Worm (Caenorhabditis elegans) whole organism, young adult: ENCODE measurements around the gene B0507.6.

ENCODE experiments used
- C06A6.2 ChIP-seq: fragments of 200-800 bp; sonication (Bioruptor generic); conservative IDR thresholded peaks from 2 replicates; pipeline ENCODE4 v1.3.6; 2022; ENCODE audit warnings: missing genetic modification characterization, missing compliant biosample characterization
- F22D6.2 ChIP-seq: sonication (generic microtip); optimal IDR thresholded peaks from 2 replicates; lab custom pipeline; 2016; ENCODE audit warnings: mild to moderate bottlenecking, missing genetic modification characterization, missing compliant biosample characterization
- F52B5.7 ChIP-seq: sonication (generic microtip); optimal IDR thresholded peaks from 2 replicates; lab custom pipeline; 2016; ENCODE audit warnings: mild to moderate bottlenecking, missing genetic modification characterization, missing compliant biosample characterization
- F57C9.4 ChIP-seq: sonication (generic microtip); optimal IDR thresholded peaks from 2 replicates; lab custom pipeline; 2017; ENCODE audit warnings: mild to moderate bottlenecking, missing genetic modification characterization, missing compliant biosample characterization
- attf-5 ChIP-seq: fragments of 200-800 bp; sonication (Bioruptor generic); optimal IDR thresholded peaks from 2 replicates; lab custom pipeline; 2018; ENCODE audit warnings: mild to moderate bottlenecking, missing genetic modification characterization, missing compliant biosample characterization
- cebp-1 ChIP-seq, 2 experiments: fragments of 200-800 bp in 1 of 2; sonication (Bioruptor generic) in 1 of 2; sonication (generic microtip) in 1 of 2; IDR thresholded peaks in 1 of 2; optimal IDR thresholded peaks in 1 of 2; 2 replicates each; pipeline versions ENCODE4 v1.3.6 to Lab custom; 2017 to 2022; ENCODE audit warnings: missing compliant biosample characterization in 2 of 2, missing genetic modification characterization in 2 of 2, mild to moderate bottlenecking in 1 of 2, missing genetic modification reagents in 1 of 2, moderate library complexity in 1 of 2
- ceh-100 ChIP-seq: fragments of 200-800 bp; sonication (Bioruptor generic); IDR thresholded peaks from 2 replicates; pipeline ENCODE4 v1.3.6; 2022; ENCODE audit warnings: missing genetic modification reagents, missing genetic modification characterization, missing compliant biosample characterization
- ceh-27 ChIP-seq: fragments of 200-800 bp; sonication (Bioruptor generic); optimal IDR thresholded peaks from 2 replicates; lab custom pipeline; 2018; ENCODE audit warnings: mild to moderate bottlenecking, missing genetic modification characterization, moderate library complexity, missing compliant biosample characterization
- ceh-79 ChIP-seq: sonication (generic microtip); optimal IDR thresholded peaks from 2 replicates; lab custom pipeline; 2017; ENCODE audit warnings: mild to moderate bottlenecking, missing genetic modification characterization, missing compliant biosample characterization
- dox-1 ChIP-seq: fragments of 200-800 bp; sonication (Bioruptor generic); IDR thresholded peaks from 2 replicates; pipeline ENCODE4 v1.3.6; 2022; ENCODE audit warnings: missing genetic modification reagents, missing genetic modification characterization, missing compliant biosample characterization
- egl-44 ChIP-seq: fragments of 200-800 bp; sonication (Bioruptor generic); IDR thresholded peaks from 2 replicates; pipeline ENCODE4 v1.3.6; 2022; ENCODE audit warnings: missing genetic modification reagents, missing genetic modification characterization, missing compliant biosample characterization
- fkh-3 ChIP-seq: sonication (generic microtip); optimal IDR thresholded peaks from 2 replicates; lab custom pipeline; 2016; ENCODE audit warnings: mild to moderate bottlenecking, missing genetic modification characterization, missing compliant biosample characterization
- gei-17 ChIP-seq: fragments of 200-800 bp; sonication (Bioruptor generic); optimal IDR thresholded peaks from 2 replicates; lab custom pipeline; 2018; ENCODE audit warnings: mild to moderate bottlenecking, missing genetic modification characterization, missing compliant biosample characterization
- hmg-20 ChIP-seq: fragments of 200-800 bp; sonication (Bioruptor generic); IDR thresholded peaks from 2 replicates; pipeline ENCODE4 v1.3.6; 2022; ENCODE audit warnings: missing genetic modification reagents, missing genetic modification characterization, missing compliant biosample characterization
- hsf-1 ChIP-seq: fragments of 200-800 bp; sonication (Bioruptor generic); IDR thresholded peaks from 2 replicates; pipeline ENCODE4 v1.3.6; 2022; ENCODE audit warnings: missing genetic modification reagents, missing genetic modification characterization, missing compliant biosample characterization
- let-607 ChIP-seq, 2 experiments: fragments of 200-800 bp in 1 of 2; sonication (Bioruptor generic) in 1 of 2; sonication (generic microtip) in 1 of 2; optimal IDR thresholded peaks; 2 replicates each; lab custom pipeline; 2016 to 2018; ENCODE audit warnings: mild to moderate bottlenecking in 2 of 2, missing compliant biosample characterization in 2 of 2, missing genetic modification characterization in 2 of 2, moderate library complexity in 2 of 2, missing genotype in 1 of 2
- lin-35 ChIP-seq, 3 experiments: fragments of 150-350 bp in 2 of 3; sonication (generic microtip) in 1 of 3; optimal IDR thresholded peaks; 2 replicates each; lab custom pipeline; 2014 to 2018; ENCODE audit warnings: missing biosample characterization in 3 of 3, missing genetic modification characterization in 3 of 3, missing genetic modification reagents in 3 of 3
- lin-54 ChIP-seq: fragments of 200-800 bp; sonication (Bioruptor generic); optimal IDR thresholded peaks from 2 replicates; lab custom pipeline; 2018; ENCODE audit warnings: mild to moderate bottlenecking, missing genetic modification characterization, missing compliant biosample characterization
- madf-10 ChIP-seq: sonication (generic microtip); optimal IDR thresholded peaks from 2 replicates; lab custom pipeline; 2016; ENCODE audit warnings: mild to moderate bottlenecking, missing genetic modification characterization, missing compliant biosample characterization
- madf-8 ChIP-seq: fragments of 200-800 bp; sonication (Bioruptor generic); conservative IDR thresholded peaks from 2 replicates; pipeline ENCODE4 v1.3.6; 2022; ENCODE audit warnings: missing genetic modification reagents, missing genetic modification characterization, missing compliant biosample characterization
- mes-4 ChIP-seq: sonication (generic microtip); optimal IDR thresholded peaks from 2 replicates; lab custom pipeline; 2016; ENCODE audit warnings: missing genotype, missing genetic modification characterization, missing compliant biosample characterization
- nfyb-1 ChIP-seq: fragments of 200-800 bp; sonication (Bioruptor generic); IDR thresholded peaks from 2 replicates; pipeline ENCODE4 v1.3.6; 2022; ENCODE audit warnings: missing genetic modification reagents, missing genetic modification characterization, missing compliant biosample characterization
- nhr-80 ChIP-seq: sonication (generic microtip); optimal IDR thresholded peaks from 2 replicates; lab custom pipeline; 2016; ENCODE audit warnings: missing genetic modification characterization, missing compliant biosample characterization
- nhr-90 ChIP-seq: sonication (generic microtip); optimal IDR thresholded peaks from 2 replicates; lab custom pipeline; 2016; ENCODE audit warnings: missing genotype, mild to moderate bottlenecking, missing genetic modification characterization, missing compliant biosample characterization
- rcor-1 ChIP-seq: fragments of 200-800 bp; sonication (Bioruptor generic); IDR thresholded peaks from 2 replicates; pipeline ENCODE4 v1.3.6; 2022; ENCODE audit warnings: missing genetic modification reagents, missing genetic modification characterization, missing compliant biosample characterization
- sea-2 ChIP-seq: fragments of 200-800 bp; sonication (Bioruptor generic); IDR thresholded peaks from 2 replicates; pipeline ENCODE4 v1.3.6; 2022; ENCODE audit warnings: missing genetic modification characterization, missing compliant biosample characterization
- snpc-1.1 ChIP-seq: sonication (generic microtip); optimal IDR thresholded peaks from 2 replicates; lab custom pipeline; 2017; ENCODE audit warnings: missing genetic modification characterization, mild to moderate bottlenecking, missing compliant biosample characterization, antibody characterized with exemption, moderate library complexity, missing genotype, missing genetic modification reagents; ENCODE audit not compliant: insufficient read depth
- snpc-3.4 ChIP-seq: sonication (generic microtip); optimal IDR thresholded peaks from 2 replicates; lab custom pipeline; 2017; ENCODE audit warnings: missing genetic modification characterization, mild to moderate bottlenecking, missing compliant biosample characterization, antibody characterized with exemption, moderate library complexity, missing genotype, missing genetic modification reagents
- tlf-1 ChIP-seq: fragments of 200-800 bp; sonication (Bioruptor generic); optimal IDR thresholded peaks from 2 replicates; lab custom pipeline; 2018; ENCODE audit warnings: mild to moderate bottlenecking, missing genetic modification characterization, missing compliant biosample characterization
- zfh-2 ChIP-seq: fragments of 200-800 bp; sonication (Bioruptor generic); conservative IDR thresholded peaks from 2 replicates; pipeline ENCODE4 v1.3.6; 2022; ENCODE audit warnings: missing genetic modification reagents, missing genetic modification characterization, missing compliant biosample characterization
- ztf-25 ChIP-seq: fragments of 200-800 bp; sonication (Bioruptor generic); IDR thresholded peaks from 2 replicates; pipeline ENCODE4 v1.3.6; 2022; ENCODE audit warnings: missing genetic modification reagents, missing genetic modification characterization, missing compliant biosample characterization

The B0507.6 gene

DNA sequence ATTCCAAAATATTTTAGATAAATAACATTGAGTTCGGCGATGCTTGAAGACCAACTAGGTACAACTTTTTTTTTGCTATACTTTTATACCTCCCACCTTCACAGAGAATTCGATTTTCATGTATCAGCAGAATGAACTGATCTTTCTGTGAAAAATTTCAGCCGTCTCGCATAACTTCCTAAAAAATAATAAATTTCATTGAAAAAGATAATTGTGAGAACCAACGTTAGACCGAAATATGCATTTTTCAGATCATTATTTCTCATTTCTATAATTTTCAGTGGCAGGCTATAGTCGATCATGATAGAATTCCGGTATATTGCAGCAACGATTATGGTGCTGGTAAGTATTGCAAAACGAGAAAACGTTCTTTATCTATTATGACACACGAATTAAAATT lies 25.6 kb downstream of the B0507.6 start, which contains the start of gene srx-115:
srx-115 (plus strand) TSS at position 301 of the 400 bp plus-strand sequence.
- TF ChIP-seq fkh-3 (tag; lab: Kevin White, UChicago): no peak
- TF ChIP-seq hsf-1 (GFP tag; lab: Robert Waterston, UW): no peak
- no peak for TF ChIP-seq lin-54 (GFP tag; lab: Kevin White, UChicago)
- TF ChIP-seq egl-44: no peak
- no peak for TF ChIP-seq F22D6.2 (tag; lab: Kevin White, UChicago)
- no peak for TF ChIP-seq attf-5 (GFP tag; lab: Kevin White, UChicago)
- TF ChIP-seq gei-17: no peak
- TF ChIP-seq hmg-20 (GFP tag; lab: Robert Waterston, UW): no peak
- TF ChIP-seq rcor-1 (GFP tag; lab: Robert Waterston, UW): no peak
- no peak for TF ChIP-seq let-607 (tag; optimal IDR thresholded peaks at IDR 0.05; lab: Kevin White, UChicago)
- TF ChIP-seq ztf-25: no peak
- no peak for TF ChIP-seq dox-1
- TF ChIP-seq sea-2 (GFP tag; lab: Robert Waterston, UW): no peak
- TF ChIP-seq ceh-79 (tag; lab: Kevin White, UChicago): no peak
- no peak for TF ChIP-seq snpc-1.1 (tag; lab: Kevin White, UChicago)
- TF ChIP-seq nfyb-1 (GFP tag; lab: Robert Waterston, UW): no peak
- no peak for TF ChIP-seq tlf-1 (GFP tag; lab: Kevin White, UChicago)
- no peak for TF ChIP-seq F52B5.7 (tag; lab: Kevin White, UChicago)

DNA sequence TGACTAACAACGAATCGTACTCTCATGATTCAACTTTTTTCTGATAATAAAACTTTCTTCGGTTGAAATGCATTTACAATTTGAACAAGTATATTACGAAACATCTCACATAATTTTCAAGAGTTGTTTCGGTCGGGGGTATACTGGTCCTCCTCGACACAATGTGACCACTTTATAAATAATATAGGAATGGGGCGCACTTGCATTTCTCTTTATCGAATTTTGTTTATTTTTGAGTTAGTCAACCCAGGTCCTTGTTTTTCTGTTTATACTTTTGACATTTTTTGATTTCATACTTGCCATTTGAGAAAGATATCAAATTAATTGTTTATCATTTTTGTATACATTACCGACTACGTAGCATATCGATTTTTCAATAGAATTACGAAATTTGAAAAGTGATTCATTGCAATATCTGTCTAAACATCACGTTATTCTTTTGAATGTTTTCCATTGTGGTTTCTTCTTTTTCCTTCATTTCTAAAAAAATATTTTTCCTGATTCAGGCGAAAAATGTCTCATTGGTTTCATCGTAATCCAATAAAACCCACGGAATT lies 27.9 kb downstream of the B0507.6 start, which contains the start of gene B0507.2:
B0507.2 (plus strand) TSS at position 507 of the 557 bp plus-strand sequence.
- TF ChIP-seq madf-8 (GFP tag; lab: Robert Waterston, UW) (no peak), cebp-1 (GFP tag; IDR thresholded peaks at IDR 0.05; lab: Robert Waterston, UW) (no peak), cebp-1 (tag; optimal IDR thresholded peaks at IDR 0.05; lab: Kevin White, UChicago) (peak; percentile 76), ceh-100 (GFP tag; lab: Robert Waterston, UW) (no peak), ceh-27 (GFP tag; lab: Kevin White, UChicago) (peak; percentile 53), zfh-2 (GFP tag; lab: Robert Waterston, UW) (no peak), C06A6.2 (GFP tag; lab: Robert Waterston, UW) (no peak), nhr-80 (tag; lab: Kevin White, UChicago) (peak; percentile 36), snpc-3.4 (tag; lab: Kevin White, UChicago) (no peak)

DNA sequence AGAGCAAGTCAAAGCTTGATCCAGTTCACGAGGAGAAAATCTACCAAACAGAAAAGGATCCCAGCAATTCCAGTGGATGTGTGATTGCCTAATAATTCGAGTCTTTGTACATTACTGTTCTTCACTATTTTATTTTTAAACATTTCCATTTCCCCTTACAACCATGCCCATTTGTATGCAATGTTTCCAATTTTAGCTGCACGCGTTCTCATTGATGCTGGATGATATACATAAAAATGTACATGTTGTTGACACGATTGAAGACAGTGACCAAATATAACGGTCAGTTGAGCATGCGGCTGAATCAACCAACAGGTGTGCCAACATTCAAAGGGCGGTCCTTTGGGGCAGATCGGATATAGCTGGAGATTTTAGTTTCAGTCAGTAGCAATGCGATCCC lies 30.3 kb downstream of the B0507.6 start, which contains the start of gene B0507.1:
B0507.1 (plus strand) TSS at position 301 of the 400 bp plus-strand sequence.
- TF ChIP-seq madf-10 (tag; lab: Kevin White, UChicago) (no peak), F57C9.4 (tag; lab: Kevin White, UChicago) (no peak), lin-35 (GFP tag; optimal IDR thresholded peaks at IDR 0.05; lab: Kevin White, UChicago) (no peak), nhr-90 (tag; lab: Kevin White, UChicago) (no peak)

DNA sequence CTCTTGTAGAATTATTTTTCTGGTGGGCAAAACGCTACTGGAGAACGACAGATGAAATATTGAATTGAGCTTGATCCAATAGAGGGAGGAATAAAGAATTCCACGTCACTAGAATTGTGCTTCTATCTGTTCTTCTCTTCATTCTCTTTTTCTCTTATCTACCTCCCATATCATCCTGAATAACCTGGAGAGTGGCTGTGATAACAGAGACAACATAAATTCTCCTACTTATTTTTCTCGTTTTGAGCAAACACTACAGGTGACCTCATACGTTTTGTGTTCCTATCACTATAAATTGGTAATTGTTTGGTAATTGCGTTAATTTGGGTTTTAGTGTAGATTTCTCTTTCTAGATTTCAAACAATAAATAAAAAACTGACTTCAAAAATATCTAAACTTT lies 35.2 kb downstream of the B0507.6 start:
- peak; percentile 33 for TF ChIP-seq nhr-80 (tag; lab: Kevin White, UChicago)
- no peak for TF ChIP-seq lin-54 (GFP tag; lab: Kevin White, UChicago)

DNA sequence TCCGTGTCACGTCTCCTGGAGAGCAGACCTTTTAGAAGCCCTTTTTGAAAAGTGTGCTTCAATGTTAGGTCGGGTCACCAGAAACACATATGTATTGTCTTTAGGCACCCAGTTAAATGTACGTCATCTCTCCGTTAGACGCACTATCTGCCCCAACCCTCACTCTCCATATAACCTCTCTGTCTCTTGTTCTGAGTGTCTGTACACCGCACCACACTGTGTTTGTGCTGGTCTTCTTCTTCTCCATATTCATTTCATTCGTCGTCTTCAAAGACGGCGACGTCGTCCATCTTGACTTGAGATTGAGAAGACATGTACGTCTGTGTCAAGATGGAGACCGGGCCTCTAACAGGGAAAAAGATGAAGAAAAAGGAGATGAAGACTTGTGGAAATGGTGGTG lies 36.2 kb downstream of the B0507.6 start:
- TF ChIP-seq ceh-27 (GFP tag; lab: Kevin White, UChicago) (peak; percentile 8), mes-4 (tag; lab: Kevin White, UChicago) (no peak)
